Fruit fly (Drosophila melanogaster) whole organism, embryonic: ENCODE measurements around the gene CG32668.

Experiments used
- Ada2b ChIP-seq: fragments of 200-800 bp; sonication (Bioruptor generic); IDR thresholded peaks from 2 replicates; pipeline ENCODE4 v1.3.6; 2022; ENCODE audit warnings: missing biosample characterization, missing genetic modification characterization
- BEAF-32 ChIP-seq: fragments of 200-800 bp; sonication (Bioruptor generic); optimal IDR thresholded peaks from 3 replicates; lab custom pipeline; 2017; ENCODE audit warnings: missing biosample characterization, missing genetic modification characterization, mild to moderate bottlenecking, moderate library complexity, missing genetic modification reagents
- CG10147 ChIP-seq: fragments of 200-800 bp; sonication (Bioruptor generic); optimal IDR thresholded peaks from 2 replicates; lab custom pipeline; 2019; ENCODE audit warnings: missing biosample characterization, mild to moderate bottlenecking, missing genetic modification characterization, moderate library complexity
- CG11723 ChIP-seq: fragments of 200-800 bp; sonication (Bioruptor generic); optimal IDR thresholded peaks from 2 replicates; lab custom pipeline; 2017; ENCODE audit warnings: missing biosample characterization, mild to moderate bottlenecking, missing genetic modification characterization
- CG13123 ChIP-seq: fragments of 200-800 bp; sonication (Bioruptor generic); optimal IDR thresholded peaks from 2 replicates; lab custom pipeline; 2016; ENCODE audit warnings: missing biosample characterization, missing genetic modification characterization
- CG13296 ChIP-seq: fragments of 200-800 bp; sonication (Bioruptor generic); optimal IDR thresholded peaks from 3 replicates; lab custom pipeline; 2018; ENCODE audit warnings: missing biosample characterization, mild to moderate bottlenecking, missing genetic modification characterization
- CG14014 ChIP-seq: fragments of 200-800 bp; sonication (Bioruptor generic); IDR thresholded peaks from 2 replicates; pipeline ENCODE4 v1.3.6; 2022; ENCODE audit warnings: missing biosample characterization, missing genetic modification characterization
- CG15269 ChIP-seq: fragments of 200-800 bp; sonication (Bioruptor generic); optimal IDR thresholded peaks from 2 replicates; lab custom pipeline; 2018; ENCODE audit warnings: missing biosample characterization, mild to moderate bottlenecking, missing genetic modification characterization, moderate library complexity
- CG15696 ChIP-seq: fragments of 200-800 bp; sonication (Bioruptor generic); optimal IDR thresholded peaks from 2 replicates; lab custom pipeline; 2019; ENCODE audit warnings: missing biosample characterization, mild to moderate bottlenecking, missing genetic modification characterization, moderate library complexity
- CG18599 ChIP-seq: fragments of 200-800 bp; sonication (Bioruptor generic); optimal IDR thresholded peaks from 3 replicates; lab custom pipeline; 2017; ENCODE audit warnings: missing biosample characterization, missing genetic modification characterization, mild to moderate bottlenecking, moderate library complexity, missing genetic modification reagents
- CG18619 ChIP-seq: fragments of 200-800 bp; sonication (Bioruptor generic); optimal IDR thresholded peaks from 3 replicates; lab custom pipeline; 2017; ENCODE audit warnings: missing biosample characterization, mild to moderate bottlenecking, missing genetic modification characterization
- CG31441 ChIP-seq: fragments of 200-800 bp; sonication (Bioruptor generic); IDR thresholded peaks from 2 replicates; pipeline ENCODE4 v1.3.6; 2022; ENCODE audit warnings: missing biosample characterization, missing genetic modification characterization
- CG3995 ChIP-seq: fragments of 200-800 bp; sonication (Bioruptor generic); optimal IDR thresholded peaks from 3 replicates; lab custom pipeline; 2016; ENCODE audit warnings: missing biosample characterization, missing genetic modification characterization
- CG7928 ChIP-seq: fragments of 200-800 bp; sonication (Bioruptor generic); optimal IDR thresholded peaks from 2 replicates; lab custom pipeline; 2017; ENCODE audit warnings: missing biosample characterization, mild to moderate bottlenecking, missing genetic modification characterization
- CG8089 ChIP-seq: fragments of 200-800 bp; sonication (Bioruptor generic); optimal IDR thresholded peaks from 3 replicates; lab custom pipeline; 2016; ENCODE audit warnings: missing biosample characterization, missing genetic modification characterization
- CG8281 ChIP-seq: fragments of 200-800 bp; sonication (Bioruptor generic); optimal IDR thresholded peaks from 2 replicates; lab custom pipeline; 2018; ENCODE audit warnings: missing biosample characterization, mild to moderate bottlenecking, missing genetic modification characterization, moderate library complexity
- CG9609 ChIP-seq: fragments of 200-800 bp; sonication (Bioruptor generic); optimal IDR thresholded peaks from 3 replicates; lab custom pipeline; 2016; ENCODE audit warnings: missing biosample characterization, missing genetic modification characterization
- CG9797 ChIP-seq: fragments of 200-800 bp; sonication (Bioruptor generic); optimal IDR thresholded peaks from 3 replicates; lab custom pipeline; 2018; ENCODE audit warnings: missing biosample characterization, mild to moderate bottlenecking, missing genetic modification characterization
- CHES-1-like ChIP-seq: fragments of 200-800 bp; sonication (Bioruptor generic); optimal IDR thresholded peaks from 2 replicates; lab custom pipeline; 2016; ENCODE audit warnings: missing biosample characterization, missing genetic modification characterization
- D19A ChIP-seq: fragments of 200-800 bp; optimal IDR thresholded peaks from 3 replicates; lab custom pipeline; 2019; ENCODE audit warnings: missing biosample characterization, mild to moderate bottlenecking, missing genetic modification characterization, moderate library complexity
- Drgx ChIP-seq: fragments of 200-800 bp; sonication (Bioruptor generic); IDR thresholded peaks from 2 replicates; pipeline ENCODE4 v1.3.6; 2022; ENCODE audit warnings: missing biosample characterization, missing genetic modification characterization
- ERR ChIP-seq: fragments of 200-800 bp; sonication (Bioruptor generic); optimal IDR thresholded peaks from 2 replicates; lab custom pipeline; 2016; ENCODE audit warnings: missing biosample characterization, missing genetic modification characterization
- Fer3 ChIP-seq: fragments of 200-800 bp; sonication (Bioruptor generic); optimal IDR thresholded peaks from 2 replicates; lab custom pipeline; 2018; ENCODE audit warnings: missing biosample characterization, mild to moderate bottlenecking, missing genetic modification characterization, moderate library complexity
- GATAe ChIP-seq: fragments of 200-800 bp; sonication (Bioruptor generic); conservative IDR thresholded peaks from 2 replicates; pipeline ENCODE4 v1.3.6; 2022; ENCODE audit warnings: missing biosample characterization, missing genetic modification characterization
- HLH3B ChIP-seq: fragments of 200-800 bp; sonication (Bioruptor generic); IDR thresholded peaks from 2 replicates; pipeline ENCODE4 v1.3.6; 2022; ENCODE audit warnings: missing biosample characterization, missing genetic modification characterization
- HLH4C ChIP-seq: fragments of 200-800 bp; sonication (Bioruptor generic); IDR thresholded peaks from 3 replicates; pipeline ENCODE4 v1.3.6; 2022; ENCODE audit warnings: missing biosample characterization, missing genetic modification characterization; ENCODE audit not compliant: partially characterized antibody
- MBD-R2 ChIP-seq: fragments of 200-800 bp; sonication (Bioruptor generic); IDR thresholded peaks from 2 replicates; pipeline ENCODE4 v1.3.6; 2022; ENCODE audit warnings: missing biosample characterization, missing genetic modification characterization
- Mad ChIP-seq: fragments of 200-800 bp; sonication (Bioruptor generic); optimal IDR thresholded peaks from 2 replicates; lab custom pipeline; 2016; ENCODE audit warnings: missing biosample characterization, missing genetic modification characterization
- Max ChIP-seq: fragments of 200-800 bp; sonication (Bioruptor generic); optimal IDR thresholded peaks from 2 replicates; lab custom pipeline; 2016; ENCODE audit warnings: missing biosample characterization, mild to moderate bottlenecking, missing genetic modification characterization
- NfI ChIP-seq: fragments of 200-800 bp; sonication (Bioruptor generic); optimal IDR thresholded peaks from 3 replicates; lab custom pipeline; 2018; ENCODE audit warnings: missing biosample characterization, mild to moderate bottlenecking, missing genetic modification characterization, moderate library complexity
- Rx ChIP-seq: fragments of 200-800 bp; sonication (Bioruptor generic); IDR thresholded peaks from 2 replicates; pipeline ENCODE4 v1.3.6; 2022; ENCODE audit warnings: missing biosample characterization, missing genetic modification characterization
- Scr ChIP-seq: fragments of 200-800 bp; sonication (Bioruptor generic); IDR thresholded peaks from 2 replicates; pipeline ENCODE4 v1.3.6; 2022; ENCODE audit warnings: missing biosample characterization, missing genetic modification characterization; ENCODE audit not compliant: partially characterized antibody
- bab2 ChIP-seq: fragments of 200-800 bp; sonication (Bioruptor generic); optimal IDR thresholded peaks from 2 replicates; lab custom pipeline; 2016; ENCODE audit warnings: missing biosample characterization, missing genetic modification characterization
- bcd ChIP-seq: fragments of 200-800 bp; sonication (Bioruptor generic); optimal IDR thresholded peaks from 2 replicates; lab custom pipeline; 2017; ENCODE audit warnings: missing biosample characterization, mild to moderate bottlenecking, missing genetic modification characterization
- btn ChIP-seq: fragments of 200-800 bp; sonication (Bioruptor generic); optimal IDR thresholded peaks from 2 replicates; lab custom pipeline; 2016; ENCODE audit warnings: missing biosample characterization, missing genetic modification characterization
- chif ChIP-seq, 2 experiments: fragments of 200-800 bp; sonication (Bioruptor generic); optimal IDR thresholded peaks; 3 replicates each; lab custom pipeline; 2016; ENCODE audit warnings: missing biosample characterization in 2 of 2, missing genetic modification characterization in 2 of 2
- chm ChIP-seq: fragments of 200-800 bp; sonication (Bioruptor generic); IDR thresholded peaks from 2 replicates; pipeline ENCODE4 v1.3.6; 2022; ENCODE audit warnings: missing biosample characterization, missing genetic modification characterization
- chn ChIP-seq: fragments of 200-800 bp; sonication (Bioruptor generic); optimal IDR thresholded peaks from 2 replicates; lab custom pipeline; 2016; ENCODE audit warnings: missing biosample characterization, missing genetic modification characterization
- ci ChIP-seq: fragments of 200-800 bp; sonication (Bioruptor generic); IDR thresholded peaks from 3 replicates; pipeline ENCODE4 v1.3.6; 2022; ENCODE audit warnings: missing biosample characterization, missing genetic modification characterization
- dati ChIP-seq: fragments of 200-800 bp; sonication (Bioruptor generic); IDR thresholded peaks from 2 replicates; pipeline ENCODE4 v1.3.6; 2022; ENCODE audit warnings: missing biosample characterization, missing genetic modification characterization
- gem ChIP-seq: fragments of 200-800 bp; sonication (Bioruptor generic); optimal IDR thresholded peaks from 2 replicates; lab custom pipeline; 2019; ENCODE audit warnings: missing biosample characterization, mild to moderate bottlenecking, missing genetic modification characterization, moderate library complexity
- jumu ChIP-seq: fragments of 200-800 bp; sonication (Bioruptor generic); optimal IDR thresholded peaks from 3 replicates; lab custom pipeline; 2016; ENCODE audit warnings: missing biosample characterization, missing genetic modification characterization
- kay ChIP-seq: fragments of 200-800 bp; sonication (Bioruptor generic); optimal IDR thresholded peaks from 2 replicates; lab custom pipeline; 2016; ENCODE audit warnings: missing biosample characterization, missing genetic modification characterization
- ken ChIP-seq: fragments of 200-800 bp; sonication (Bioruptor generic); IDR thresholded peaks from 3 replicates; pipeline ENCODE4 v1.3.6; 2022; ENCODE audit warnings: missing biosample characterization, missing genetic modification characterization
- luna ChIP-seq: fragments of 200-800 bp; sonication (Bioruptor generic); optimal IDR thresholded peaks from 2 replicates; lab custom pipeline; 2016; ENCODE audit warnings: missing biosample characterization, missing genetic modification characterization
- rib ChIP-seq: fragments of 200-800 bp; sonication (Bioruptor generic); IDR thresholded peaks from 2 replicates; pipeline ENCODE4 v1.3.6; 2022; ENCODE audit warnings: missing biosample characterization, missing genetic modification characterization
- stwl ChIP-seq: fragments of 200-800 bp; sonication (Bioruptor generic); optimal IDR thresholded peaks from 3 replicates; lab custom pipeline; 2018; ENCODE audit warnings: missing biosample characterization, mild to moderate bottlenecking, missing genetic modification characterization, moderate library complexity
- tgo ChIP-seq: fragments of 200-800 bp; sonication (Bioruptor generic); IDR thresholded peaks from 3 replicates; pipeline ENCODE4 v1.3.6; 2022; ENCODE audit warnings: missing biosample characterization, missing genetic modification characterization
- vfl ChIP-seq: fragments of 200-800 bp; sonication (Bioruptor generic); optimal IDR thresholded peaks from 2 replicates; lab custom pipeline; 2016; ENCODE audit warnings: missing biosample characterization, missing genetic modification characterization
- vvl ChIP-seq: fragments of 200-800 bp; sonication (Bioruptor generic); IDR thresholded peaks from 2 replicates; pipeline ENCODE4 v1.3.6; 2022; ENCODE audit warnings: missing biosample characterization, missing genetic modification characterization

CG32668 gene

DNA sequence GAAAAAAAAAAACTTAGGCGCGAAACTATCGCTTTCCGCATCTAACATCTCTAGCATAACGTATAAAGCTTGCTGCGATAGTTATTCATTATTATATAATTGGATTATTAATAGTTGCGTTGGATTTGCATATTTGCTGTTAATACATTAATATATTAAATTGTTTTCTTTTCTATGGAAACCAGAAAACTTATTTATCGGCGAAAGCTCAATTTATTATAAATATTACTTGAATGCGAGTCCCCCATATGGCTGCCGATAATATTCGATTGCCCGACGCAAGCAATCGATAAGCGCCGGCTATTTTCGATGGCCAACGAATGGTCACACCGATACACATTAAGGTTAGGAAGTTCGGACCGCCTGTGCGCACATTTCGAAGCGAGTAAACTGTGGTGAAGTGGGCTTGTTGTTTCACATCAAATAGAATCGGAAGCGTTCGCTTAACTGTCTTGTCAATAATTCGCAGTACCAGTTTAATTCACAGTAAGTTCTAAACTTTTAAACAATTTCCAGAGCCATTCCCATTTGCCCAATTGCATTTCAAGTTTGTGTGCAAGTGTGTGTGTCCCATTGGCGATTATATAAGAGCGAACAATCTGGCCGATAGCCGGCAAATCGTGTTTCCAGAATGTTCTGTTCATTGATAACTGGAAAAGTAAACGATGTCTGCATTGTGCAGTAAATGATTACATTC is 51.3 kb downstream of the CG32668 start, which contains the start of gene Hsp60A:
Hsp60A (plus strand) TSS at position 335 of the 697 bp plus-strand sequence.
- TF ChIP-seq CG31441: peak; percentile 51
- peak; percentile 86 for TF ChIP-seq BEAF-32
- TF ChIP-seq vvl (GFP tag; lab: Robert Waterston, UW): 0 out of 2 replicates have a peak, but pooled peaks have one; percentile 18
- no peak for TF ChIP-seq dati (GFP tag; lab: Robert Waterston, UW)
- TF ChIP-seq CG10147 (GFP tag; lab: Kevin White, UChicago): peak; percentile 54
- TF ChIP-seq Fer3 (tag; lab: Kevin White, UChicago): peak; percentile 54
- TF ChIP-seq CG9609 (GFP tag; lab: Kevin White, UChicago): no peak
- peak; percentile 72; the same call in 2 of the 3 replicates for TF ChIP-seq ci (GFP tag; lab: Robert Waterston, UW)
- peak; percentile 50 for TF ChIP-seq stwl (tag; lab: Kevin White, UChicago)
- TF ChIP-seq bab2 (GFP tag; lab: Kevin White, UChicago): peak; percentile 5
- no peak for TF ChIP-seq CG8089 (GFP tag; lab: Kevin White, UChicago)
- peak; percentile 59 for TF ChIP-seq CG15269 (tag; lab: Kevin White, UChicago)
- no peak for TF ChIP-seq CG7928 (GFP tag; lab: Kevin White, UChicago)
- TF ChIP-seq chm (GFP tag; lab: Robert Waterston, UW): no peak; the same call in 1 of the 2 replicates
- 0 out of 2 replicates have a peak, but pooled peaks have one; percentile 27 for TF ChIP-seq CG14014
- TF ChIP-seq Scr (GFP tag; lab: Robert Waterston, UW): peak; percentile 87
- peak; percentile 19 for TF ChIP-seq CG3995 (GFP tag; lab: Kevin White, UChicago)
- no peak for TF ChIP-seq rib (GFP tag; lab: Robert Waterston, UW)
- no peak for TF ChIP-seq btn (GFP tag; lab: Kevin White, UChicago)
- TF ChIP-seq CG13123 (GFP tag; lab: Kevin White, UChicago): peak; percentile 26
- no peak for TF ChIP-seq luna
- peak; percentile 87 for TF ChIP-seq HLH4C
- no peak for TF ChIP-seq chif (GFP tag; optimal IDR thresholded peaks at IDR 0.05; lab: Kevin White, UChicago)
- no peak for TF ChIP-seq CG8281 (tag; lab: Kevin White, UChicago)
- peak; percentile 27 for TF ChIP-seq D19A (tag; lab: Kevin White, UChicago)
- TF ChIP-seq bcd: peak; percentile 40
- TF ChIP-seq MBD-R2 (GFP tag; lab: Robert Waterston, UW): peak; percentile 41
- TF ChIP-seq CG9797 (GFP tag; lab: Kevin White, UChicago): peak; percentile 67
- no peak for TF ChIP-seq GATAe (GFP tag; lab: Robert Waterston, UW)
- TF ChIP-seq chn (GFP tag; lab: Kevin White, UChicago): peak; percentile 37
- peak; percentile 41 for TF ChIP-seq vfl (GFP tag; lab: Kevin White, UChicago)
- TF ChIP-seq kay (GFP tag; lab: Kevin White, UChicago): peak; percentile 15
- TF ChIP-seq Mad: peak; percentile 58
- TF ChIP-seq CG15696 (tag; lab: Kevin White, UChicago): peak; percentile 31
- TF ChIP-seq Rx (GFP tag; lab: Robert Waterston, UW): no peak
- 0 out of 2 replicates have a peak, but pooled peaks have one; percentile 28 for TF ChIP-seq HLH3B (GFP tag; lab: Robert Waterston, UW)
- 0 out of 3 replicates have a peak, but pooled peaks have one; percentile 42 for TF ChIP-seq ken (GFP tag; lab: Robert Waterston, UW)
- TF ChIP-seq CG18599 (GFP tag; lab: Kevin White, UChicago): peak; percentile 47
- peak; percentile 65 for TF ChIP-seq Max (GFP tag; lab: Kevin White, UChicago)
- TF ChIP-seq Drgx: peak; percentile 27; the same call in 1 of the 2 replicates
- TF ChIP-seq CG13296 (GFP tag; lab: Kevin White, UChicago): peak; percentile 36
- TF ChIP-seq NfI (GFP tag; lab: Kevin White, UChicago): peak; percentile 34
- peak; percentile 17 for TF ChIP-seq CG18619 (GFP tag; lab: Kevin White, UChicago)
- no peak for TF ChIP-seq CHES-1-like (GFP tag; lab: Kevin White, UChicago)
- peak; percentile 73 for TF ChIP-seq gem (tag; lab: Kevin White, UChicago)
- TF ChIP-seq CG11723 (GFP tag; lab: Kevin White, UChicago): no peak
- TF ChIP-seq jumu (GFP tag; lab: Kevin White, UChicago): no peak
- TF ChIP-seq tgo: peak; percentile 42; the same call in 1 of the 3 replicates
- TF ChIP-seq ERR: no peak
- TF ChIP-seq Ada2b (GFP tag; lab: Robert Waterston, UW): no peak
